Fruit fly (Drosophila melanogaster) whole organism, embryonic: ENCODE data around the gene Usp14.

Source experiments
- ATbp ChIP-seq: fragments of 200-800 bp; sonication (Bioruptor generic); optimal IDR thresholded peaks from 2 replicates; lab custom pipeline; 2017; ENCODE audit warnings: missing biosample characterization, mild to moderate bottlenecking, missing genetic modification characterization, missing genetic modification reagents
- Awh ChIP-seq: fragments of 200-800 bp; sonication (Bioruptor generic); IDR thresholded peaks from 2 replicates; pipeline ENCODE4, ENCODE4 v1.3.6; 2022; ENCODE audit warnings: missing biosample characterization, missing genetic modification characterization
- Bteb2 ChIP-seq: fragments of 200-800 bp; sonication (Bioruptor generic); optimal IDR thresholded peaks from 2 replicates; lab custom pipeline; 2016; ENCODE audit warnings: missing biosample characterization, missing genetic modification characterization
- CG13296 ChIP-seq: fragments of 200-800 bp; sonication (Bioruptor generic); optimal IDR thresholded peaks from 3 replicates; lab custom pipeline; 2018; ENCODE audit warnings: missing biosample characterization, mild to moderate bottlenecking, missing genetic modification characterization
- CG14050 ChIP-seq: fragments of 200-800 bp; sonication (Bioruptor generic); IDR thresholded peaks from 3 replicates; pipeline ENCODE4 v1.3.6; 2022; ENCODE audit warnings: missing biosample characterization, missing genetic modification characterization
- CG14860 ChIP-seq: fragments of 200-800 bp; sonication (Bioruptor generic); IDR thresholded peaks from 3 replicates; pipeline ENCODE4 v1.3.6; 2022; ENCODE audit warnings: missing biosample characterization, missing genetic modification characterization; ENCODE audit not compliant: partially characterized antibody
- CG15011 ChIP-seq: fragments of 200-800 bp; sonication (Bioruptor generic); optimal IDR thresholded peaks from 3 replicates; lab custom pipeline; 2018; ENCODE audit warnings: missing biosample characterization, mild to moderate bottlenecking, missing genetic modification characterization
- CG15601 ChIP-seq: fragments of 200-800 bp; sonication (Bioruptor generic); optimal IDR thresholded peaks from 3 replicates; lab custom pipeline; 2019; ENCODE audit warnings: missing biosample characterization, mild to moderate bottlenecking, missing genetic modification characterization, moderate library complexity
- CG16863 ChIP-seq: fragments of 200-800 bp; sonication (Bioruptor generic); optimal IDR thresholded peaks from 3 replicates; lab custom pipeline; 2016; ENCODE audit warnings: missing biosample characterization, missing genetic modification characterization
- CG17912 ChIP-seq: fragments of 200-800 bp; sonication (Bioruptor generic); optimal IDR thresholded peaks from 2 replicates; lab custom pipeline; 2018; ENCODE audit warnings: missing biosample characterization, mild to moderate bottlenecking, missing genetic modification characterization
- CG31388 ChIP-seq: fragments of 200-800 bp; sonication (Bioruptor generic); optimal IDR thresholded peaks from 2 replicates; lab custom pipeline; 2016; ENCODE audit warnings: missing biosample characterization, missing genetic modification characterization
- CG32532 ChIP-seq: fragments of 200-800 bp; sonication (Bioruptor generic); IDR thresholded peaks from 2 replicates; pipeline ENCODE4 v1.3.6; 2022; ENCODE audit warnings: missing biosample characterization, missing genetic modification characterization
- CG34376 ChIP-seq: fragments of 200-800 bp; sonication (Bioruptor generic); optimal IDR thresholded peaks from 2 replicates; lab custom pipeline; 2018; ENCODE audit warnings: missing biosample characterization, mild to moderate bottlenecking, missing genetic modification characterization
- CG4424 ChIP-seq: fragments of 200-800 bp; sonication (Bioruptor generic); optimal IDR thresholded peaks from 3 replicates; lab custom pipeline; 2016; ENCODE audit warnings: missing biosample characterization, missing genetic modification characterization
- CG4730 ChIP-seq: fragments of 200-800 bp; sonication (Bioruptor generic); IDR thresholded peaks from 2 replicates; pipeline ENCODE4 v1.3.6; 2022; ENCODE audit warnings: missing biosample characterization, missing genetic modification characterization
- CG6254 ChIP-seq: fragments of 200-800 bp; sonication (Bioruptor generic); optimal IDR thresholded peaks from 3 replicates; lab custom pipeline; 2017; ENCODE audit warnings: mild to moderate bottlenecking, missing biosample characterization, missing genetic modification reagents, missing genetic modification characterization
- CG6272 ChIP-seq: fragments of 200-800 bp; sonication (Bioruptor generic); IDR thresholded peaks from 2 replicates; pipeline ENCODE4 v1.3.6; 2022; ENCODE audit warnings: missing biosample characterization, missing genetic modification characterization
- CG6654 ChIP-seq: fragments of 200-800 bp; sonication (Bioruptor generic); optimal IDR thresholded peaks from 2 replicates; lab custom pipeline; 2017; ENCODE audit warnings: missing biosample characterization, mild to moderate bottlenecking, missing genetic modification characterization
- CG6689 ChIP-seq: fragments of 200-800 bp; sonication (Bioruptor generic); IDR thresholded peaks from 2 replicates; pipeline ENCODE4 v1.3.6; 2022; ENCODE audit warnings: missing biosample characterization, missing genetic modification characterization
- CG6813 ChIP-seq: fragments of 200-800 bp; sonication (Bioruptor generic); optimal IDR thresholded peaks from 2 replicates; lab custom pipeline; 2017; ENCODE audit warnings: missing biosample characterization, missing genetic modification characterization, mild to moderate bottlenecking, moderate library complexity, missing genetic modification reagents
- CG9437 ChIP-seq: fragments of 200-800 bp; sonication (Bioruptor generic); optimal IDR thresholded peaks from 2 replicates; lab custom pipeline; 2018; ENCODE audit warnings: missing biosample characterization, mild to moderate bottlenecking, missing genetic modification characterization
- CG9876 ChIP-seq: fragments of 200-800 bp; sonication (Bioruptor generic); optimal IDR thresholded peaks from 2 replicates; lab custom pipeline; 2016; ENCODE audit warnings: missing biosample characterization, missing genetic modification characterization
- CHES-1-like ChIP-seq: fragments of 200-800 bp; sonication (Bioruptor generic); optimal IDR thresholded peaks from 2 replicates; lab custom pipeline; 2016; ENCODE audit warnings: missing biosample characterization, missing genetic modification characterization
- D19A ChIP-seq: fragments of 200-800 bp; optimal IDR thresholded peaks from 3 replicates; lab custom pipeline; 2019; ENCODE audit warnings: missing biosample characterization, mild to moderate bottlenecking, missing genetic modification characterization, moderate library complexity
- D19B ChIP-seq: fragments of 200-800 bp; sonication (Bioruptor generic); optimal IDR thresholded peaks from 2 replicates; lab custom pipeline; 2017; ENCODE audit warnings: missing biosample characterization, mild to moderate bottlenecking, missing genetic modification characterization
- Deaf1 ChIP-seq: fragments of 200-800 bp; optimal IDR thresholded peaks from 3 replicates; lab custom pipeline; 2019; ENCODE audit warnings: missing biosample characterization, mild to moderate bottlenecking, missing genetic modification characterization, moderate library complexity
- Dek ChIP-seq: fragments of 200-800 bp; sonication (Bioruptor generic); optimal IDR thresholded peaks from 3 replicates; lab custom pipeline; 2019; ENCODE audit warnings: missing biosample characterization, mild to moderate bottlenecking, missing genetic modification characterization, moderate library complexity
- Dref ChIP-seq: fragments of 200-800 bp; sonication (Bioruptor generic); IDR thresholded peaks from 2 replicates; pipeline ENCODE4 v1.3.6; 2022; ENCODE audit warnings: missing biosample characterization, missing genetic modification characterization
- Gsc ChIP-seq: fragments of 200-800 bp; sonication (Bioruptor generic); IDR thresholded peaks from 2 replicates; pipeline ENCODE4 v1.3.6; 2022; ENCODE audit warnings: missing biosample characterization, missing genetic modification characterization
- H15 ChIP-seq: fragments of 200-800 bp; sonication (Bioruptor generic); IDR thresholded peaks from 3 replicates; pipeline ENCODE4 v1.3.6; 2022; ENCODE audit warnings: missing biosample characterization, missing genetic modification characterization
- Meics ChIP-seq: fragments of 200-800 bp; sonication (Bioruptor generic); optimal IDR thresholded peaks from 2 replicates; lab custom pipeline; 2017; ENCODE audit warnings: missing biosample characterization, mild to moderate bottlenecking, missing genetic modification characterization
- NFAT ChIP-seq: fragments of 200-800 bp; sonication (Bioruptor generic); IDR thresholded peaks from 2 replicates; pipeline ENCODE4 v1.3.6; 2022; ENCODE audit warnings: missing biosample characterization, missing genetic modification characterization
- NfI ChIP-seq: fragments of 200-800 bp; sonication (Bioruptor generic); optimal IDR thresholded peaks from 3 replicates; lab custom pipeline; 2018; ENCODE audit warnings: missing biosample characterization, mild to moderate bottlenecking, missing genetic modification characterization, moderate library complexity
- Six4 ChIP-seq: fragments of 200-800 bp; sonication (Bioruptor generic); optimal IDR thresholded peaks from 2 replicates; lab custom pipeline; 2016; ENCODE audit warnings: missing biosample characterization, missing genetic modification characterization
- Spps ChIP-seq: fragments of 200-800 bp; sonication (Bioruptor generic); optimal IDR thresholded peaks from 2 replicates; lab custom pipeline; 2018; ENCODE audit warnings: missing biosample characterization, mild to moderate bottlenecking, missing genetic modification characterization
- Sry-β ChIP-seq: fragments of 200-800 bp; sonication (Bioruptor generic); optimal IDR thresholded peaks from 2 replicates; lab custom pipeline; 2018; ENCODE audit warnings: missing biosample characterization, mild to moderate bottlenecking, missing genetic modification characterization, moderate library complexity
- Stat92E ChIP-seq, 3 experiments: fragments of >200 bp in 2 of 3; fragments of 200-800 bp in 1 of 3; sonication (Bioruptor generic) in 1 of 3; optimal IDR thresholded peaks; 2 replicates each; lab custom pipeline; 2017 to 2019; ENCODE audit warnings: missing biosample characterization in 3 of 3, missing genetic modification characterization in 3 of 3, mild to moderate bottlenecking in 1 of 3, moderate library complexity in 1 of 3
- ci ChIP-seq: fragments of 200-800 bp; sonication (Bioruptor generic); IDR thresholded peaks from 3 replicates; pipeline ENCODE4 v1.3.6; 2022; ENCODE audit warnings: missing biosample characterization, missing genetic modification characterization
- da ChIP-seq: fragments of 200-800 bp; sonication (Bioruptor generic); optimal IDR thresholded peaks from 2 replicates; lab custom pipeline; 2016; ENCODE audit warnings: missing biosample characterization, missing genetic modification characterization
- disco-r ChIP-seq: fragments of 200-800 bp; sonication (Bioruptor generic); optimal IDR thresholded peaks from 2 replicates; lab custom pipeline; 2016; ENCODE audit warnings: missing biosample characterization, missing genetic modification characterization
- dmrt11E ChIP-seq: fragments of 200-800 bp; sonication (Bioruptor generic); optimal IDR thresholded peaks from 3 replicates; lab custom pipeline; 2018; ENCODE audit warnings: missing biosample characterization, mild to moderate bottlenecking, missing genetic modification characterization, moderate library complexity
- gce ChIP-seq: fragments of 200-800 bp; sonication (Bioruptor generic); IDR thresholded peaks from 3 replicates; pipeline ENCODE4 v1.3.6; 2022; ENCODE audit warnings: missing biosample characterization, missing genetic modification characterization
- gsb-n ChIP-seq: fragments of 200-800 bp; sonication (Bioruptor generic); optimal IDR thresholded peaks from 3 replicates; lab custom pipeline; 2018; ENCODE audit warnings: missing biosample characterization, mild to moderate bottlenecking, missing genetic modification characterization
- her ChIP-seq: fragments of 200-800 bp; sonication (Bioruptor generic); optimal IDR thresholded peaks from 2 replicates; lab custom pipeline; 2016; ENCODE audit warnings: missing biosample characterization, missing genetic modification characterization
- knrl ChIP-seq: fragments of 200-800 bp; sonication (Bioruptor generic); IDR thresholded peaks from 3 replicates; pipeline ENCODE4 v1.3.6; 2022; ENCODE audit warnings: missing biosample characterization, missing genetic modification characterization; ENCODE audit not compliant: partially characterized antibody
- mam ChIP-seq: fragments of 200-800 bp; sonication (Bioruptor generic); optimal IDR thresholded peaks from 3 replicates; lab custom pipeline; 2016; ENCODE audit warnings: missing biosample characterization, missing genetic modification characterization
- nau ChIP-seq: fragments of 200-800 bp; sonication (Bioruptor generic); optimal IDR thresholded peaks from 3 replicates; lab custom pipeline; 2017; ENCODE audit warnings: missing biosample characterization, mild to moderate bottlenecking, missing genetic modification characterization, missing genetic modification reagents
- rib ChIP-seq: fragments of 200-800 bp; sonication (Bioruptor generic); IDR thresholded peaks from 2 replicates; pipeline ENCODE4 v1.3.6; 2022; ENCODE audit warnings: missing biosample characterization, missing genetic modification characterization
- toy ChIP-seq: fragments of 200-800 bp; sonication (Bioruptor generic); IDR thresholded peaks from 2 replicates; pipeline ENCODE4 v1.3.6; 2022; ENCODE audit warnings: missing biosample characterization, missing genetic modification characterization
- twi ChIP-seq: fragments of 200-800 bp; optimal IDR thresholded peaks from 2 replicates; lab custom pipeline; 2019; ENCODE audit warnings: missing biosample characterization, mild to moderate bottlenecking, missing genetic modification characterization, moderate library complexity
- wdn ChIP-seq: fragments of 200-800 bp; sonication (Bioruptor generic); IDR thresholded peaks from 2 replicates; pipeline ENCODE4 v1.3.6; 2022; ENCODE audit warnings: missing biosample characterization, missing genetic modification characterization
- zf30C ChIP-seq: fragments of 200-800 bp; sonication (Bioruptor generic); optimal IDR thresholded peaks from 3 replicates; lab custom pipeline; 2018; ENCODE audit warnings: missing biosample characterization, mild to moderate bottlenecking, missing genetic modification characterization

Gene Usp14

DNA sequence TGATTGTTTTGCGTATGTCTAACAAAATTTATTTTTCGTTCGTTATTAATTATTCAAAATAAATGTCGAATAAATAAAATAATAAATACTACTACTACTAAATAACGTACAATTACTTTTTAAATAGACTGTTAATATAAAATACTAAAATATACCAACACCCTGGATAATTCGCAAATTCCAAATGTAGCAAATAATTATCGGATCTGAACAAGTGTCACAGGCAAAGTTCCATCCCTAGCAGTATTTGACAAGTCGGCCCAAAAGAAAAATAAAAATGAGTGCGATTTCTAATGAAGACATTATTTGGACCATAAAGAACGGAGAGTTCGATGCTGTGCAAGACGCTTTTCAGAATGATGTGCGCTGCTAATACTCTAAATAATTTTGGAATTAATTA lies 27.2 kb upstream of the Usp14 start, which contains the start of gene CG31715 (continued):
- no peak for TF ChIP-seq NFAT (GFP tag; lab: Robert Waterston, UW)
- no peak for TF ChIP-seq gce (GFP tag; lab: Robert Waterston, UW)
- TF ChIP-seq her = no peak
- TF ChIP-seq CG32532 (GFP tag; lab: Robert Waterston, UW) = peak; percentile 58; the same call in 1 of the 2 replicates
- peak; percentile 57 for TF ChIP-seq Dref
- TF ChIP-seq knrl (GFP tag; lab: Robert Waterston, UW) = 0 out of 3 replicates have a peak, but pooled peaks have one; percentile 28
- no peak for TF ChIP-seq mam (GFP tag; lab: Kevin White, UChicago)
- no peak for TF ChIP-seq wdn (GFP tag; lab: Robert Waterston, UW)
- TF ChIP-seq Bteb2 = no peak
- TF ChIP-seq CG14050 = no peak
- TF ChIP-seq ci (GFP tag; lab: Robert Waterston, UW) = no peak
- peak; percentile 18 for TF ChIP-seq gsb-n
- no peak for TF ChIP-seq Awh (GFP tag; lab: Robert Waterston, UW)
- no peak for TF ChIP-seq CG6689 (GFP tag; lab: Robert Waterston, UW)
- TF ChIP-seq CG4424 (GFP tag; lab: Kevin White, UChicago) = no peak
- TF ChIP-seq Stat92E (GFP tag; optimal IDR thresholded peaks at IDR 0.05; lab: Kevin White, UChicago) = no peak
- TF ChIP-seq Spps (tag; lab: Kevin White, UChicago) = no peak
- TF ChIP-seq CG9437 (GFP tag; lab: Kevin White, UChicago) = no peak
- no peak for TF ChIP-seq nau
- no peak for TF ChIP-seq dmrt11E
- TF ChIP-seq D19B (GFP tag; lab: Kevin White, UChicago) = no peak
- TF ChIP-seq Deaf1 (tag; lab: Kevin White, UChicago) = no peak
- TF ChIP-seq CG34376 (GFP tag; lab: Kevin White, UChicago) = peak; percentile 5
- no peak for TF ChIP-seq Sry-β (GFP tag; lab: Kevin White, UChicago)
- no peak for TF ChIP-seq Six4 (GFP tag; lab: Kevin White, UChicago)
- TF ChIP-seq Gsc = no peak
- no peak for TF ChIP-seq CG6813 (GFP tag; lab: Kevin White, UChicago)
- peak; percentile 26 for TF ChIP-seq Dek
- peak; percentile 8 for TF ChIP-seq D19A (tag; lab: Kevin White, UChicago)
- TF ChIP-seq zf30C (GFP tag; lab: Kevin White, UChicago) = no peak
- TF ChIP-seq rib = peak; percentile 49; the same call in 1 of the 2 replicates
- no peak for TF ChIP-seq NfI (GFP tag; lab: Kevin White, UChicago)
- no peak for TF ChIP-seq CG6254 (GFP tag; lab: Kevin White, UChicago)
- TF ChIP-seq CHES-1-like (GFP tag; lab: Kevin White, UChicago) = no peak
- TF ChIP-seq disco-r = no peak
- no peak for TF ChIP-seq CG31388
- TF ChIP-seq H15 = no peak
- no peak for TF ChIP-seq CG9876 (GFP tag; lab: Kevin White, UChicago)
- no peak for TF ChIP-seq CG6654 (GFP tag; lab: Kevin White, UChicago)
- no peak for TF ChIP-seq Meics
- TF ChIP-seq CG13296 (GFP tag; lab: Kevin White, UChicago) = no peak
- no peak for TF ChIP-seq CG4730 (GFP tag; lab: Robert Waterston, UW)
- TF ChIP-seq CG16863 (GFP tag; lab: Kevin White, UChicago) = no peak
- no peak for TF ChIP-seq CG15011
- TF ChIP-seq twi (tag; lab: Kevin White, UChicago) = no peak
- TF ChIP-seq CG15601 (tag; lab: Kevin White, UChicago) = no peak
- TF ChIP-seq CG14860 (GFP tag; lab: Robert Waterston, UW) = no peak
- no peak for TF ChIP-seq ATbp (GFP tag; lab: Kevin White, UChicago)
- TF ChIP-seq toy (GFP tag; lab: Robert Waterston, UW) = no peak
- no peak for TF ChIP-seq CG17912 (GFP tag; lab: Kevin White, UChicago)
- no peak for TF ChIP-seq CG6272 (GFP tag; lab: Robert Waterston, UW)
- no peak for TF ChIP-seq da (GFP tag; lab: Kevin White, UChicago)
